Worm (Caenorhabditis elegans): ENCODE results near the gene pqn-70.

DNA sequence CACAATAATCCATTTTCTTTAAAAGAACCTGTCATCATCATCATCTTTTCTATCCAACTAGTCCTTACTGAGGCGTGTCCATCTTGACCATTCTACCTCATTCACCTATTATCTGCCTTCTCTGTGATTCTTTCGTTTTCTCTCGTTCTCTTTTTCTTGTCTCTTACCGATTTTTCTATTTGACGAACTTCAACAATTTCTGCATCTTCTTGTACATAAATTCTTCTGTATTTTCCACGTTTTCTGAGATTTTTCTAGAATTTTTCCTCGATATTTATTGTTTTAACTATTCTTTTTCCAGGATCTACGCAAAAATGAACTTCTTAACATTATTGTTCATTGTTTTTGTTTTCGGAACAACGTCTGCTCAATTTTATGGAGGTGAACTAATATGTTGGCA, 45.6 kb downstream of the pqn-70 start, which contains the start of gene cnc-10:
- no peak for TF ChIP-seq B0310.2 (tag; optimal IDR thresholded peaks at IDR 0.05)
- TF ChIP-seq ama-1 (optimal IDR thresholded peaks at IDR 0.05): no peak
- no peak for TF ChIP-seq scrt-1 (GFP tag; IDR thresholded peaks at IDR 0.05)
- TF ChIP-seq hmbx-1 (tag; optimal IDR thresholded peaks at IDR 0.05): no peak
- no peak for TF ChIP-seq tra-4 (tag; optimal IDR thresholded peaks at IDR 0.05)
- no peak for TF ChIP-seq tbx-37 (GFP tag; conservative IDR thresholded peaks at IDR 0.05)
- no peak for TF ChIP-seq ceh-13 (GFP tag; optimal IDR thresholded peaks at IDR 0.05)
- TF ChIP-seq hnd-1 (tag; optimal IDR thresholded peaks at IDR 0.05): no peak
- no peak for TF ChIP-seq flt-1 (GFP tag; IDR thresholded peaks at IDR 0.05)
